Worm (Caenorhabditis elegans) whole organism, midembryonic: ENCODE results near the gene ZK185.3.

Experiments used
- T22C8.4 ChIP-seq: fragments of 200-800 bp; sonication (Bioruptor generic); IDR thresholded peaks from 2 replicates; pipeline ENCODE4 v1.3.6; 2022; ENCODE audit warnings: missing genetic modification characterization, missing compliant biosample characterization
- cog-1 ChIP-seq: sonication (generic microtip); optimal IDR thresholded peaks from 2 replicates; lab custom pipeline; 2016; ENCODE audit warnings: missing genetic modification characterization, missing compliant biosample characterization
- flt-1 ChIP-seq: fragments of 200-800 bp; sonication (Bioruptor generic); IDR thresholded peaks from 2 replicates; pipeline ENCODE4 v1.3.6; 2022; ENCODE audit warnings: missing genetic modification characterization, missing compliant biosample characterization
- klf-2 ChIP-seq: fragments of 200-800 bp; sonication (Bioruptor generic); conservative IDR thresholded peaks from 2 replicates; pipeline ENCODE4 v1.3.6; 2022; ENCODE audit warnings: missing genetic modification reagents, missing genetic modification characterization, missing compliant biosample characterization
- med-1 ChIP-seq: sonication (generic microtip); optimal IDR thresholded peaks from 2 replicates; lab custom pipeline; 2017; ENCODE audit warnings: missing genetic modification characterization, mild to moderate bottlenecking, missing compliant biosample characterization, antibody characterized with exemption, missing genetic modification reagents; ENCODE audit not compliant: insufficient read depth
- ref-1 ChIP-seq: fragments of 200-800 bp; sonication (Bioruptor generic); conservative IDR thresholded peaks from 2 replicates; pipeline ENCODE4 v1.3.6; 2022; ENCODE audit warnings: missing genetic modification reagents, missing genetic modification characterization, missing compliant biosample characterization
- tab-1 ChIP-seq: fragments of 200-800 bp; sonication (Bioruptor generic); IDR thresholded peaks from 2 replicates; pipeline ENCODE4 v1.3.6; 2022; ENCODE audit warnings: missing genetic modification characterization, missing compliant biosample characterization
- ztf-23 ChIP-seq: fragments of 200-800 bp; sonication (Bioruptor generic); IDR thresholded peaks from 2 replicates; pipeline ENCODE4 v1.3.6; 2022; ENCODE audit warnings: missing genetic modification reagents, missing genetic modification characterization, missing compliant biosample characterization

- TF ChIP-seq T22C8.4, result no peak
- no peak for TF ChIP-seq ref-1 (GFP tag; lab: Robert Waterston, UW)
- no peak for TF ChIP-seq tab-1 (GFP tag; lab: Robert Waterston, UW)
- TF ChIP-seq flt-1 (GFP tag; lab: Robert Waterston, UW), result no peak
- TF ChIP-seq klf-2 (GFP tag; lab: Robert Waterston, UW), result no peak
- TF ChIP-seq cog-1, result no peak
- TF ChIP-seq med-1, result no peak
- TF ChIP-seq ztf-23 (GFP tag; lab: Robert Waterston, UW), result no peak
Measured at ce11 chrIV:4519714-4520113, 10.5 kb downstream of the ZK185.3 start.
